Worm (Caenorhabditis elegans) whole organism, midembryonic: ENCODE data around the gene C49F8.14.

Experiments used
- T22C8.4 ChIP-seq: fragments of 200-800 bp; sonication (Bioruptor generic); IDR thresholded peaks from 2 replicates; pipeline ENCODE4 v1.3.6; 2022; ENCODE audit warnings: missing genetic modification characterization, missing compliant biosample characterization
- cog-1 ChIP-seq: sonication (generic microtip); optimal IDR thresholded peaks from 2 replicates; lab custom pipeline; 2016; ENCODE audit warnings: missing genetic modification characterization, missing compliant biosample characterization
- flt-1 ChIP-seq: fragments of 200-800 bp; sonication (Bioruptor generic); IDR thresholded peaks from 2 replicates; pipeline ENCODE4 v1.3.6; 2022; ENCODE audit warnings: missing genetic modification characterization, missing compliant biosample characterization
- klf-2 ChIP-seq: fragments of 200-800 bp; sonication (Bioruptor generic); conservative IDR thresholded peaks from 2 replicates; pipeline ENCODE4 v1.3.6; 2022; ENCODE audit warnings: missing genetic modification reagents, missing genetic modification characterization, missing compliant biosample characterization
- med-1 ChIP-seq: sonication (generic microtip); optimal IDR thresholded peaks from 2 replicates; lab custom pipeline; 2017; ENCODE audit warnings: missing genetic modification characterization, mild to moderate bottlenecking, missing compliant biosample characterization, antibody characterized with exemption, missing genetic modification reagents; ENCODE audit not compliant: insufficient read depth
- ref-1 ChIP-seq: fragments of 200-800 bp; sonication (Bioruptor generic); conservative IDR thresholded peaks from 2 replicates; pipeline ENCODE4 v1.3.6; 2022; ENCODE audit warnings: missing genetic modification reagents, missing genetic modification characterization, missing compliant biosample characterization
- tab-1 ChIP-seq: fragments of 200-800 bp; sonication (Bioruptor generic); IDR thresholded peaks from 2 replicates; pipeline ENCODE4 v1.3.6; 2022; ENCODE audit warnings: missing genetic modification characterization, missing compliant biosample characterization
- ztf-23 ChIP-seq: fragments of 200-800 bp; sonication (Bioruptor generic); IDR thresholded peaks from 2 replicates; pipeline ENCODE4 v1.3.6; 2022; ENCODE audit warnings: missing genetic modification reagents, missing genetic modification characterization, missing compliant biosample characterization
- ztf-29 ChIP-seq: fragments of 200-800 bp; sonication (Bioruptor generic); IDR thresholded peaks from 2 replicates; pipeline ENCODE4 v1.3.6; 2022; ENCODE audit warnings: missing genetic modification reagents, missing genetic modification characterization, missing compliant biosample characterization

Gene C49F8.14

ce11 chrX:13349230-13350122, 27.3 kb downstream of the C49F8.14 start:
- TF ChIP-seq ztf-29 (GFP tag; lab: Robert Waterston, UW) (no peak), ref-1 (GFP tag; lab: Robert Waterston, UW) (no peak), ztf-23 (no peak), flt-1 (GFP tag; lab: Robert Waterston, UW) (no peak), cog-1 (no peak), klf-2 (GFP tag; lab: Robert Waterston, UW) (no peak), T22C8.4 (GFP tag; lab: Robert Waterston, UW) (no peak), med-1 (GFP tag; lab: Kevin White, UChicago) (no peak), tab-1 (GFP tag; lab: Robert Waterston, UW) (no peak)

ce11 chrX:13348417-13348816, 28.3 kb downstream of the C49F8.14 start:
- no peak for TF ChIP-seq ztf-29 (GFP tag; lab: Robert Waterston, UW)
- TF ChIP-seq cog-1: no peak
- no peak for TF ChIP-seq klf-2 (GFP tag; lab: Robert Waterston, UW)
- TF ChIP-seq ztf-23: no peak

ce11 chrX:13347251-13347650, 29.5 kb downstream of the C49F8.14 start:
- TF ChIP-seq med-1 (GFP tag; lab: Kevin White, UChicago) (no peak), ztf-29 (GFP tag; lab: Robert Waterston, UW) (no peak), tab-1 (GFP tag; lab: Robert Waterston, UW) (no peak), ref-1 (GFP tag; lab: Robert Waterston, UW) (no peak), klf-2 (GFP tag; lab: Robert Waterston, UW) (no peak), ztf-23 (no peak), T22C8.4 (GFP tag; lab: Robert Waterston, UW) (no peak), cog-1 (no peak), flt-1 (GFP tag; lab: Robert Waterston, UW) (no peak)

- no peak for TF ChIP-seq flt-1 (GFP tag; lab: Robert Waterston, UW)
- no peak for TF ChIP-seq ztf-29 (GFP tag; lab: Robert Waterston, UW)
- no peak for TF ChIP-seq cog-1
- TF ChIP-seq T22C8.4 (GFP tag; lab: Robert Waterston, UW): no peak
- no peak for TF ChIP-seq ztf-23
- TF ChIP-seq ref-1 (GFP tag; lab: Robert Waterston, UW): no peak
- TF ChIP-seq med-1 (GFP tag; lab: Kevin White, UChicago): no peak
- no peak for TF ChIP-seq tab-1 (GFP tag; lab: Robert Waterston, UW)
- no peak for TF ChIP-seq klf-2 (GFP tag; lab: Robert Waterston, UW)
Observed at ce11 chrX:13341853-13342252, 34.9 kb downstream of the C49F8.14 start.

ce11 chrX:13340970-13341369, 35.8 kb downstream of the C49F8.14 start:
- TF ChIP-seq cog-1 (no peak), med-1 (GFP tag; lab: Kevin White, UChicago) (no peak), T22C8.4 (GFP tag; lab: Robert Waterston, UW) (no peak), klf-2 (GFP tag; lab: Robert Waterston, UW) (no peak), ztf-23 (no peak), flt-1 (GFP tag; lab: Robert Waterston, UW) (no peak), ztf-29 (GFP tag; lab: Robert Waterston, UW) (no peak), tab-1 (GFP tag; lab: Robert Waterston, UW) (no peak), ref-1 (GFP tag; lab: Robert Waterston, UW) (no peak)

ce11 chrX:13339029-13339626, 37.6 kb downstream of the C49F8.14 start:
- TF ChIP-seq ztf-29 (GFP tag; lab: Robert Waterston, UW): no peak
- TF ChIP-seq klf-2 (GFP tag; lab: Robert Waterston, UW): no peak
- TF ChIP-seq tab-1 (GFP tag; lab: Robert Waterston, UW): no peak
- TF ChIP-seq ref-1 (GFP tag; lab: Robert Waterston, UW): no peak
- TF ChIP-seq med-1 (GFP tag; lab: Kevin White, UChicago): no peak
- TF ChIP-seq cog-1: no peak
- no peak for TF ChIP-seq T22C8.4 (GFP tag; lab: Robert Waterston, UW)
- TF ChIP-seq flt-1 (GFP tag; lab: Robert Waterston, UW): no peak
- TF ChIP-seq ztf-23: no peak

ce11 chrX:13337728-13338127, 39.0 kb downstream of the C49F8.14 start, which contains the start of gene ptr-24:
ptr-24 (plus strand) TSS chrX:13338028.
- TF ChIP-seq klf-2 (GFP tag; lab: Robert Waterston, UW) (no peak), T22C8.4 (GFP tag; lab: Robert Waterston, UW) (no peak), cog-1 (no peak), flt-1 (GFP tag; lab: Robert Waterston, UW) (no peak), med-1 (GFP tag; lab: Kevin White, UChicago) (no peak), tab-1 (GFP tag; lab: Robert Waterston, UW) (no peak)

- no peak for TF ChIP-seq ztf-23
- no peak for TF ChIP-seq T22C8.4 (GFP tag; lab: Robert Waterston, UW)
- TF ChIP-seq med-1 (GFP tag; lab: Kevin White, UChicago): no peak
- no peak for TF ChIP-seq ztf-29 (GFP tag; lab: Robert Waterston, UW)
- TF ChIP-seq ref-1 (GFP tag; lab: Robert Waterston, UW): no peak
- TF ChIP-seq klf-2 (GFP tag; lab: Robert Waterston, UW): no peak
- TF ChIP-seq tab-1 (GFP tag; lab: Robert Waterston, UW): no peak
- no peak for TF ChIP-seq flt-1 (GFP tag; lab: Robert Waterston, UW)
- no peak for TF ChIP-seq cog-1
Observed at ce11 chrX:13337000-13337399, 39.7 kb downstream of the C49F8.14 start.

- TF ChIP-seq ztf-23: no peak
- TF ChIP-seq T22C8.4 (GFP tag; lab: Robert Waterston, UW): no peak
- no peak for TF ChIP-seq klf-2 (GFP tag; lab: Robert Waterston, UW)
- TF ChIP-seq med-1 (GFP tag; lab: Kevin White, UChicago): no peak
- no peak for TF ChIP-seq flt-1 (GFP tag; lab: Robert Waterston, UW)
- TF ChIP-seq tab-1 (GFP tag; lab: Robert Waterston, UW): no peak
- no peak for TF ChIP-seq cog-1
- TF ChIP-seq ref-1 (GFP tag; lab: Robert Waterston, UW): no peak
- no peak for TF ChIP-seq ztf-29 (GFP tag; lab: Robert Waterston, UW)
Observed at ce11 chrX:13333835-13334234, 42.9 kb downstream of the C49F8.14 start, which contains the start of gene F46G10.4. F46G10.4 (plus strand) TSS chrX:13334046.
